Worm (Caenorhabditis elegans): ENCODE results near the gene nhr-28.

The nhr-28 gene

DNA sequence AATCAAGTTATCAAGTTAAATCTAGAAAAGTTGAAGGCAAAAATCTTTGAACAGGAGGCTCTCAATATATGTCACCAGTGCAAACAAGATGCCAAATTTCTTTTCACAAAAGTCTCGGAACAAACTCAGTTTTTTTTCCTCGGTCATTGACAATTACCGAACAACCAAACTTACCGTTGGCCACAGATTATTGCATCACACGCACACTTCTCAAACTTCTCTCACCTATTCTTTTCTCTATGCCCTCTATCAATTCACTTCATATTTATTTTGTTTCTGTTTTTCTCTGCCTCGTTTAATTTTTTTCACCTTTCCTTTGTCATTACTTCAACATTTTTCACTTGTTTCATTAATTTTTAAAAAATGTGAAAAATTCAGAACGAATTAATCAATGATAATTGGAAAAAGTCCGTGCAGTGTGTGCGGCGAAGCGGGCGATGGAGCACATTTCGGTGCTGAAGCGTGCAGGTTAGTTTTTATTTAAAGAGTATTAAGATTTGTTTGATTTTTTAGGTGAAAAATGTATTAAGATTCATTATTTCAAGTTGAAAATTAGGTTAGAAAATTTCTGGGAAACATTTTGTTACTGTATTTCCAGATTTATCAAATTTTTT, at the start of gene nhr-28:
nhr-28 (plus strand) TSS at position 379 of the 614 bp plus-strand sequence.
- TF ChIP-seq pes-1 (GFP tag; IDR thresholded peaks at IDR 0.05) (no peak), sea-1 (GFP tag; conservative IDR thresholded peaks at IDR 0.05) (no peak), ceh-13 (GFP tag; optimal IDR thresholded peaks at IDR 0.05) (no peak), hnd-1 (tag; optimal IDR thresholded peaks at IDR 0.05) (no peak), B0310.2 (tag; optimal IDR thresholded peaks at IDR 0.05) (no peak), ceh-36 (tag; optimal IDR thresholded peaks at IDR 0.05) (no peak), F13C5.2 (tag; optimal IDR thresholded peaks at IDR 0.05) (no peak), ama-1 (optimal IDR thresholded peaks at IDR 0.05) (no peak), tbx-37 (GFP tag; conservative IDR thresholded peaks at IDR 0.05) (no peak), tra-4 (tag; optimal IDR thresholded peaks at IDR 0.05) (no peak), hmg-4 (GFP tag; optimal IDR thresholded peaks at IDR 0.05) (no peak), ets-7 (tag; optimal IDR thresholded peaks at IDR 0.05) (no peak), flt-1 (GFP tag; IDR thresholded peaks at IDR 0.05) (no peak), scrt-1 (GFP tag; IDR thresholded peaks at IDR 0.05) (no peak), hmbx-1 (tag; optimal IDR thresholded peaks at IDR 0.05) (no peak), tbx-11 (GFP tag; IDR thresholded peaks at IDR 0.05) (no peak), aly-1 (tag; optimal IDR thresholded peaks at IDR 0.05) (no peak)

ce11 chrX:16306164-16306563, 48.6 kb upstream of the nhr-28 start, which contains the start of gene twk-22:
TSS of gene twk-22 (plus strand) at chrX:16306464.
- TF ChIP-seq tra-4 (tag; optimal IDR thresholded peaks at IDR 0.05) (no peak), aly-1 (tag; optimal IDR thresholded peaks at IDR 0.05) (no peak), B0310.2 (tag; optimal IDR thresholded peaks at IDR 0.05) (no peak)

ce11 chrX:16309705-16310104, 45.1 kb upstream of the nhr-28 start:
- no peak for TF ChIP-seq hmg-4 (GFP tag; optimal IDR thresholded peaks at IDR 0.05)
- no peak for TF ChIP-seq ceh-36 (tag; optimal IDR thresholded peaks at IDR 0.05)
- TF ChIP-seq tbx-37 (GFP tag; conservative IDR thresholded peaks at IDR 0.05): no peak
- no peak for TF ChIP-seq tra-4 (tag; optimal IDR thresholded peaks at IDR 0.05)
- no peak for TF ChIP-seq flt-1 (GFP tag; IDR thresholded peaks at IDR 0.05)
- no peak for TF ChIP-seq aly-1 (tag; optimal IDR thresholded peaks at IDR 0.05)
- no peak for TF ChIP-seq B0310.2 (tag; optimal IDR thresholded peaks at IDR 0.05)
- no peak for TF ChIP-seq scrt-1 (GFP tag; IDR thresholded peaks at IDR 0.05)
- no peak for TF ChIP-seq ama-1 (optimal IDR thresholded peaks at IDR 0.05)
- TF ChIP-seq hmbx-1 (tag; optimal IDR thresholded peaks at IDR 0.05): no peak
- no peak for TF ChIP-seq ets-7 (tag; optimal IDR thresholded peaks at IDR 0.05)
- no peak for TF ChIP-seq tbx-11 (GFP tag; IDR thresholded peaks at IDR 0.05)
- no peak for TF ChIP-seq hnd-1 (tag; optimal IDR thresholded peaks at IDR 0.05)
- no peak for TF ChIP-seq F13C5.2 (tag; optimal IDR thresholded peaks at IDR 0.05)
- TF ChIP-seq ceh-13 (GFP tag; optimal IDR thresholded peaks at IDR 0.05): no peak
- TF ChIP-seq sea-1 (GFP tag; conservative IDR thresholded peaks at IDR 0.05): no peak
- TF ChIP-seq pes-1 (GFP tag; IDR thresholded peaks at IDR 0.05): no peak

- no peak for TF ChIP-seq tbx-11 (GFP tag; IDR thresholded peaks at IDR 0.05)
- TF ChIP-seq B0310.2 (tag; optimal IDR thresholded peaks at IDR 0.05): no peak
- TF ChIP-seq ceh-36 (tag; optimal IDR thresholded peaks at IDR 0.05): no peak
- TF ChIP-seq sea-1 (GFP tag; conservative IDR thresholded peaks at IDR 0.05): no peak
- TF ChIP-seq ets-7 (tag; optimal IDR thresholded peaks at IDR 0.05): no peak
- no peak for TF ChIP-seq hmg-4 (GFP tag; optimal IDR thresholded peaks at IDR 0.05)
- no peak for TF ChIP-seq aly-1 (tag; optimal IDR thresholded peaks at IDR 0.05)
- no peak for TF ChIP-seq ama-1 (optimal IDR thresholded peaks at IDR 0.05)
- no peak for TF ChIP-seq tra-4 (tag; optimal IDR thresholded peaks at IDR 0.05)
- TF ChIP-seq flt-1 (GFP tag; IDR thresholded peaks at IDR 0.05): no peak
- no peak for TF ChIP-seq scrt-1 (GFP tag; IDR thresholded peaks at IDR 0.05)
- TF ChIP-seq hnd-1 (tag; optimal IDR thresholded peaks at IDR 0.05): no peak
- no peak for TF ChIP-seq tbx-37 (GFP tag; conservative IDR thresholded peaks at IDR 0.05)
- no peak for TF ChIP-seq ceh-13 (GFP tag; optimal IDR thresholded peaks at IDR 0.05)
- TF ChIP-seq F13C5.2 (tag; optimal IDR thresholded peaks at IDR 0.05): no peak
- TF ChIP-seq hmbx-1 (tag; optimal IDR thresholded peaks at IDR 0.05): no peak
- TF ChIP-seq pes-1 (GFP tag; IDR thresholded peaks at IDR 0.05): no peak
These were observed 37.1 kb upstream of the nhr-28 start, which contains the start of gene T01B4.3 for ce11 chrX:16317629-16318028. TSS of gene T01B4.3 (minus strand) at chrX:16317729.

DNA sequence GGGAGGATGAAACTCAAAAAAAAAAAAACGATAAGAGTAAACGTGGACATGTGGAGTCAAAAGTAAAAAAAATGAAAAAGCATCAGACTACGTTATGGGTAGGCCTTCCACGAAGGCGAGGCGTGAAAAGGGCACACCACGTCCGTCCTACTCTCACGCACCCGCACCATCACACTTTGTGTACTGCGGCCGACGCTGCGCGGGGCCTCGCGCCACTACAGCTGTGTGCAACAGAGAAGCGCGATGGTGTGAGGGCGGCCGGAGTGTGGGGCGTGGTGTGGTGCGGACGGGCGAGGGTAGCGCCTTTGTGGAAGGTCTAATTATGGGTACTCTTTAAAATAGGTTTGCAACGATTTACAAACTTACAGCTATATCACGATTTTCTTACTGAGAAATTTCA, 36.5 kb upstream of the nhr-28 start:
- no peak for TF ChIP-seq aly-1 (tag; optimal IDR thresholded peaks at IDR 0.05)
- no peak for TF ChIP-seq pes-1 (GFP tag; IDR thresholded peaks at IDR 0.05)
- TF ChIP-seq flt-1 (GFP tag; IDR thresholded peaks at IDR 0.05): no peak
- no peak for TF ChIP-seq hmbx-1 (tag; optimal IDR thresholded peaks at IDR 0.05)
- no peak for TF ChIP-seq ets-7 (tag; optimal IDR thresholded peaks at IDR 0.05)
- TF ChIP-seq hnd-1 (tag; optimal IDR thresholded peaks at IDR 0.05): no peak

DNA sequence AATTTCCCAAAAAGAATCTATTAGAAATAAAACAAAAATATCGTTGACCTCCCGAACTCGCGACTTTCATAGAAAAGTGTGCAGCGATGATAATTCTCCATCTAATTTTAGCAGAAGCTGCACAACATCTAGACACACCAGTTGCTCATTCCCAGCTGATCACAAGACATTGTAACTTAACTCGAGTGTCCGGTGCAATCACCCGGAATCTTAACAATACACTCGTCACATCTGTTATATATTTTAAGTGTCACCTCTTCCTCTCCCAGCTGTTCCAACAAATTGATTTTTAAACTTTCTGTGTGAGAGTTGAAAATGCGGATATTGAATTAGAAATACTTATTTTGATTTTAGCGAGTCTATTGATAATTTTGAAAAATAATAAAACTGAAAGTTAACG, 33.4 kb upstream of the nhr-28 start:
- TF ChIP-seq scrt-1 (GFP tag; IDR thresholded peaks at IDR 0.05) (no peak), hnd-1 (tag; optimal IDR thresholded peaks at IDR 0.05) (no peak), tbx-37 (GFP tag; conservative IDR thresholded peaks at IDR 0.05) (no peak), tra-4 (tag; optimal IDR thresholded peaks at IDR 0.05) (no peak), ceh-36 (tag; optimal IDR thresholded peaks at IDR 0.05) (no peak), ets-7 (tag; optimal IDR thresholded peaks at IDR 0.05) (no peak), aly-1 (tag; optimal IDR thresholded peaks at IDR 0.05) (no peak), ceh-13 (GFP tag; optimal IDR thresholded peaks at IDR 0.05) (no peak)

- TF ChIP-seq hnd-1 (tag; optimal IDR thresholded peaks at IDR 0.05): no peak
- TF ChIP-seq ceh-36 (tag; optimal IDR thresholded peaks at IDR 0.05): no peak
- TF ChIP-seq hmbx-1 (tag; optimal IDR thresholded peaks at IDR 0.05): no peak
- TF ChIP-seq hmg-4 (GFP tag; optimal IDR thresholded peaks at IDR 0.05): no peak
- TF ChIP-seq flt-1 (GFP tag; IDR thresholded peaks at IDR 0.05): no peak
- TF ChIP-seq ets-7 (tag; optimal IDR thresholded peaks at IDR 0.05): no peak
- no peak for TF ChIP-seq scrt-1 (GFP tag; IDR thresholded peaks at IDR 0.05)
- TF ChIP-seq B0310.2 (tag; optimal IDR thresholded peaks at IDR 0.05): no peak
- TF ChIP-seq tbx-37 (GFP tag; conservative IDR thresholded peaks at IDR 0.05): no peak
- TF ChIP-seq ceh-13 (GFP tag; optimal IDR thresholded peaks at IDR 0.05): no peak
- no peak for TF ChIP-seq ama-1 (optimal IDR thresholded peaks at IDR 0.05)
- TF ChIP-seq aly-1 (tag; optimal IDR thresholded peaks at IDR 0.05): no peak
- TF ChIP-seq sea-1 (GFP tag; conservative IDR thresholded peaks at IDR 0.05): no peak
- TF ChIP-seq tra-4 (tag; optimal IDR thresholded peaks at IDR 0.05): no peak
- no peak for TF ChIP-seq tbx-11 (GFP tag; IDR thresholded peaks at IDR 0.05)
These were observed 32.9 kb upstream of the nhr-28 start for ce11 chrX:16321864-16322263.
